Worm (Caenorhabditis elegans) whole organism, L3 larva: ENCODE measurements around the gene H14N18.2.

Source experiments
- R02D3.7 ChIP-seq: fragments of 150-350 bp; optimal IDR thresholded peaks from 2 replicates; lab custom pipeline; 2014; ENCODE audit warnings: missing biosample characterization, missing genetic modification characterization
- ZK546.5 ChIP-seq: sonication (generic microtip); optimal IDR thresholded peaks from 2 replicates; lab custom pipeline; 2017; ENCODE audit warnings: missing biosample characterization, missing genetic modification characterization
- aly-2 ChIP-seq: fragments of 150-350 bp; optimal IDR thresholded peaks from 2 replicates; lab custom pipeline; 2014; ENCODE audit warnings: missing biosample characterization, missing genetic modification characterization
- ceh-16 ChIP-seq: sonication (generic microtip); optimal IDR thresholded peaks from 2 replicates; lab custom pipeline; 2017; ENCODE audit warnings: missing biosample characterization, missing genetic modification characterization
- ceh-28 ChIP-seq: fragments of 150-350 bp; optimal IDR thresholded peaks from 2 replicates; lab custom pipeline; 2014; ENCODE audit warnings: missing biosample characterization, missing genetic modification reagents, missing genetic modification characterization
- ceh-82 ChIP-seq: fragments of 150-350 bp; optimal IDR thresholded peaks from 2 replicates; lab custom pipeline; 2014; ENCODE audit warnings: missing biosample characterization, missing genetic modification characterization
- ceh-9 ChIP-seq: sonication (generic microtip); optimal IDR thresholded peaks from 2 replicates; lab custom pipeline; 2018; ENCODE audit warnings: missing biosample characterization, missing genetic modification characterization
- daf-12 ChIP-seq: fragments of 150-350 bp; optimal IDR thresholded peaks from 2 replicates; lab custom pipeline; 2014; ENCODE audit warnings: missing biosample characterization, missing genetic modification reagents, missing genetic modification characterization
- egl-27 ChIP-seq: sonication (generic microtip); optimal IDR thresholded peaks from 4 replicates; lab custom pipeline; 2017; ENCODE audit warnings: missing biosample characterization, missing genetic modification reagents, missing genetic modification characterization
- egl-5 ChIP-seq: fragments of 150-350 bp; optimal IDR thresholded peaks from 2 replicates; lab custom pipeline; 2017; ENCODE audit warnings: missing biosample characterization, missing genetic modification reagents, missing genetic modification characterization, inconsistent platforms
- elt-1 ChIP-seq: fragments of 150-350 bp; optimal IDR thresholded peaks from 2 replicates; lab custom pipeline; 2014; ENCODE audit warnings: missing biosample characterization, missing genetic modification characterization
- eor-1 ChIP-seq, 2 experiments: fragments of 150-350 bp; optimal IDR thresholded peaks; 2 replicates each; lab custom pipeline; 2014 to 2018; ENCODE audit warnings: missing biosample characterization in 2 of 2, missing genetic modification characterization in 2 of 2
- fkh-10 ChIP-seq: sonication (generic microtip); optimal IDR thresholded peaks from 2 replicates; lab custom pipeline; 2017; ENCODE audit warnings: missing biosample characterization, missing genetic modification reagents, missing genetic modification characterization
- fkh-2 ChIP-seq: fragments of 150-350 bp; optimal IDR thresholded peaks from 2 replicates; lab custom pipeline; 2014; ENCODE audit warnings: missing biosample characterization, missing genetic modification reagents, missing genetic modification characterization
- fos-1 ChIP-seq: fragments of 150-350 bp; optimal IDR thresholded peaks from 2 replicates; lab custom pipeline; 2014; ENCODE audit warnings: missing biosample characterization, missing genetic modification characterization
- hmg-11 ChIP-seq: sonication (generic microtip); optimal IDR thresholded peaks from 2 replicates; lab custom pipeline; 2016; ENCODE audit warnings: missing genetic modification characterization, missing compliant biosample characterization
- jun-1 ChIP-seq: fragments of 150-350 bp; optimal IDR thresholded peaks from 2 replicates; lab custom pipeline; 2014; ENCODE audit warnings: missing biosample characterization, missing genetic modification reagents, missing genetic modification characterization
- lin-15B ChIP-seq: fragments of 150-350 bp; optimal IDR thresholded peaks from 2 replicates; lab custom pipeline; 2014; ENCODE audit warnings: missing biosample characterization, missing genetic modification characterization
- lin-39 ChIP-seq: fragments of 150-350 bp; optimal IDR thresholded peaks from 2 replicates; lab custom pipeline; 2018; ENCODE audit warnings: missing biosample characterization, missing genetic modification reagents, missing genetic modification characterization
- lsy-12 ChIP-seq: sonication (generic microtip); optimal IDR thresholded peaks from 2 replicates; lab custom pipeline; 2016; ENCODE audit warnings: mild to moderate bottlenecking, missing genetic modification characterization, missing compliant biosample characterization
- mdl-1 ChIP-seq: fragments of 150-350 bp; optimal IDR thresholded peaks from 2 replicates; lab custom pipeline; 2014; ENCODE audit warnings: missing biosample characterization, missing genetic modification characterization
- nhr-11 ChIP-seq: fragments of 150-350 bp; optimal IDR thresholded peaks from 2 replicates; lab custom pipeline; 2014; ENCODE audit warnings: missing biosample characterization, missing genetic modification characterization
- nhr-12 ChIP-seq: fragments of 150-350 bp; optimal IDR thresholded peaks from 2 replicates; lab custom pipeline; 2014; ENCODE audit warnings: missing biosample characterization, missing genetic modification characterization
- nhr-23 ChIP-seq: fragments of 150-350 bp; optimal IDR thresholded peaks from 2 replicates; lab custom pipeline; 2014; ENCODE audit warnings: missing biosample characterization, missing genetic modification reagents, missing genetic modification characterization
- nhr-237 ChIP-seq: fragments of 150-350 bp; optimal IDR thresholded peaks from 2 replicates; lab custom pipeline; 2014; ENCODE audit warnings: missing biosample characterization, missing genetic modification characterization
- nhr-25 ChIP-seq: sonication (generic microtip); optimal IDR thresholded peaks from 2 replicates; lab custom pipeline; 2017; ENCODE audit warnings: missing biosample characterization, missing genetic modification characterization
- nhr-28 ChIP-seq: fragments of 150-350 bp; optimal IDR thresholded peaks from 2 replicates; lab custom pipeline; 2014; ENCODE audit warnings: missing biosample characterization, missing genetic modification characterization
- nhr-43 ChIP-seq: sonication (generic microtip); optimal IDR thresholded peaks from 2 replicates; lab custom pipeline; 2016; ENCODE audit warnings: mild to moderate bottlenecking, missing genetic modification characterization, missing compliant biosample characterization; ENCODE audit not compliant: poor library complexity, severe bottlenecking
- nhr-67 ChIP-seq: fragments of 150-350 bp; optimal IDR thresholded peaks from 2 replicates; lab custom pipeline; 2014; ENCODE audit warnings: missing biosample characterization, missing genetic modification characterization
- nhr-76 ChIP-seq: fragments of 150-350 bp; sonication (generic microtip); optimal IDR thresholded peaks from 5 replicates; lab custom pipeline; 2014; ENCODE audit warnings: missing biosample characterization, missing genetic modification characterization
- nhr-77 ChIP-seq: fragments of 150-350 bp; optimal IDR thresholded peaks from 2 replicates; lab custom pipeline; 2014; ENCODE audit warnings: missing biosample characterization, missing genetic modification characterization
- pha-4 ChIP-seq: fragments of 150-350 bp; optimal IDR thresholded peaks from 2 replicates; lab custom pipeline; 2014; ENCODE audit warnings: missing biosample characterization, missing genetic modification reagents, missing genetic modification characterization
- pqm-1 ChIP-seq: fragments of 150-350 bp; optimal IDR thresholded peaks from 2 replicates; lab custom pipeline; 2017; ENCODE audit warnings: missing biosample characterization, missing genetic modification characterization, inconsistent platforms
- sea-2 ChIP-seq: fragments of 150-350 bp; sonication (generic microtip); optimal IDR thresholded peaks from 4 replicates; lab custom pipeline; 2014; ENCODE audit warnings: missing biosample characterization, missing genetic modification reagents, missing genetic modification characterization
- skn-1 ChIP-seq: fragments of 150-350 bp; optimal IDR thresholded peaks from 2 replicates; lab custom pipeline; 2014; ENCODE audit warnings: missing biosample characterization, missing genetic modification characterization
- tbx-2 ChIP-seq: sonication (generic microtip); optimal IDR thresholded peaks from 2 replicates; lab custom pipeline; 2016; ENCODE audit warnings: mild to moderate bottlenecking, missing genetic modification characterization, missing compliant biosample characterization
- unc-39 ChIP-seq: sonication (generic microtip); optimal IDR thresholded peaks from 4 replicates; lab custom pipeline; 2017; ENCODE audit warnings: missing biosample characterization, missing genetic modification characterization
- unc-62 ChIP-seq: fragments of 150-350 bp; sonication (generic microtip); optimal IDR thresholded peaks from 4 replicates; lab custom pipeline; 2014; ENCODE audit warnings: missing biosample characterization, missing genetic modification reagents, missing genetic modification characterization
- zag-1 ChIP-seq: fragments of 150-350 bp; optimal IDR thresholded peaks from 2 replicates; lab custom pipeline; 2014; ENCODE audit warnings: missing biosample characterization, missing genetic modification characterization
- ztf-11 ChIP-seq: fragments of 150-350 bp; optimal IDR thresholded peaks from 2 replicates; lab custom pipeline; 2014; ENCODE audit warnings: missing biosample characterization, missing genetic modification characterization

H14N18.2 gene

DNA sequence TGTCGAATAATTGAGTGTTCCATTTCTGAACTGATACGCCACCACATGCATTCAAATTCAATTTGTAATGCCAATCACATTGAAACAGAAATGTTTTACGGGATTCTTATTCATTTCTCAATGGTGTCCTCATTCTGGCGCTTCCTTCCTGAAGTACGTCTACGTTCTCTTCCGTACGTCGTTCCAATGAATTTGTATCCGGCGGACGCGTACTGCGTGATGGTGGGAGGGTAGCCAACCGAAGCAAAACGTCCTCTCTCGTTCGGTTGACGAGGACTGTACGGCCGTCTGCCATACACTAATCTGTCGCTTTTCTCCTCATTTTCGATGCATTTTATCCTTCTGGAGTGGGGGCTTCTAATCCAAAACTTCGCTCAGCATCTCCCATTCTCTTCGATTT is 17.5 kb downstream of the H14N18.2 start:
- TF ChIP-seq ZK546.5 (tag; lab: Kevin White, UChicago) = no peak
- TF ChIP-seq unc-62 (GFP tag; lab: Kevin White, UChicago) = no peak
- TF ChIP-seq nhr-23 (tag; lab: Kevin White, UChicago) = no peak
- no peak for TF ChIP-seq unc-39 (tag; lab: Kevin White, UChicago)
- TF ChIP-seq nhr-11 = no peak
- no peak for TF ChIP-seq eor-1 (tag; optimal IDR thresholded peaks at IDR 0.05; lab: Kevin White, UChicago)
- no peak for TF ChIP-seq ztf-11 (tag; lab: Kevin White, UChicago)
- TF ChIP-seq aly-2 (tag; lab: Kevin White, UChicago) = no peak
- TF ChIP-seq pqm-1 (tag; lab: Kevin White, UChicago) = no peak

- TF ChIP-seq nhr-25 (peak; percentile 65), ceh-28 (no peak)
These were observed 24.1 kb downstream of the H14N18.2 start, which contains the start of gene ttc-17 for ce11 chrV:8956387-8957095. Gene ttc-17, plus strand, starts transcription at chrV:8957045.

DNA sequence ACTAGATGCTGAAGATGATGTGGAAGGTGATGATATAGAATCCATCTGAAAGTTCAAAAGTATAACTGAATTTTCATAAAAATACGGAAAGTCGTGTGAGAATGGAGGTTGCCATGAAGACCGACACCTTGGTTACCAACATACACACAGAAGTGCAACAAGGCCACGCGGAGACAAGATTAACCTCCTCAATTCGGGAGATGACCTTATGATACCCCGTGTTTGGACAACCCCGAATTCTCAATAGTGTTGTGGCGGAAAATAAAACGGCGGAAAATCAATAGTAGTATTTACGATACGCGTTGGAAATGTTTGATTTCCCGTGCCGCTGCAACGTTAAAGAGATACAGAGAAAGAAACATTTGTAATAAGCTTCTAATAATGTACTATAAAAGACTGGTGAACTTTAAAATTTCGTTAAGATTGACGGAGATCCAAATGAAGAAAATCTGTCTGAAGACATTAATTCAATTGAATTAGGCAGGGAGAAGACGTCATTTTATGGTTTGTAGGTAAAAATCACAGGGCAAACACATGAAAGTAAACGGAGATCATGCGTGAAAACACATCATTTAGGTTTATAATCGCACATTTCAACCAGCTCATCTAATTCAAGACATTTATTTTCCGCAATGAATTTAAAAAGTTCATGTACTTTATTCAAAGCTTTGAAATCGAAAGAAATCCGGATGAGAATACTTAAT is 31.8 kb downstream of the H14N18.2 start, which contains the start of gene nhr-44:
nhr-44 (minus strand) TSS at position 51 of the 704 bp plus-strand sequence.
- TF ChIP-seq ceh-28 (no peak), nhr-25 (peak; percentile 78), pha-4 (tag; lab: Kevin White, UChicago) (peak; percentile 46), elt-1 (tag; lab: Kevin White, UChicago) (no peak), nhr-11 (no peak), ceh-82 (tag; lab: Kevin White, UChicago) (no peak), jun-1 (no peak), egl-27 (tag; lab: Kevin White, UChicago) (no peak)
- TF ChIP-seq, all 47 proteins: peak for 2

ce11 chrV:8966086-8966485 is 33.7 kb downstream of the H14N18.2 start, which contains the start of gene nhr-219:
Gene nhr-219, minus strand, starts transcription at chrV:8966186.
- TF ChIP-seq nhr-67 (tag; lab: Kevin White, UChicago) = no peak
- no peak for TF ChIP-seq nhr-237 (tag; lab: Kevin White, UChicago)
- TF ChIP-seq nhr-12 (tag; lab: Kevin White, UChicago) = no peak
- no peak for TF ChIP-seq lin-15B (tag; lab: Kevin White, UChicago)
- no peak for TF ChIP-seq nhr-77 (tag; lab: Kevin White, UChicago)
- no peak for TF ChIP-seq nhr-43
- no peak for TF ChIP-seq tbx-2
- TF ChIP-seq nhr-23 (tag; lab: Kevin White, UChicago) = no peak
- TF ChIP-seq, all 47 proteins: peak for 0

DNA sequence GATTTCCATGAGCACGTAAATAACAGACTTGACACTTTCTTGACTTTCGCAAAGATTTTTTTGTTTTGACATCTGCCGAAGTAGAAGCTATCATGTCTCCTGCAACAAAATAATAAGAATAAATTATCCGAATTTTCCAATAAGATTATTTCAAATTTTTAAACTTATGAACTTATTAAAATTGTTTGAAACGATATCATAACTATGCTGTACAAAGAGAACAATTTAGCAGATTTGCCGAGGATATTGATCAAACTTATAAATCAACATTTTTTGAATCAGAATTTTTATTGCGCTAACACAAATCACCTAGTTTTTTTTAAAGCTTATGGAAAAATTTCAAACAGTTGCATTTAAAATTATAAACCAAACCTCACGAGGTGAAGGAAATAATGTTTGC is 39.9 kb downstream of the H14N18.2 start, which contains the start of gene nhr-195:
nhr-195 (minus strand) TSS at position 101 of the 400 bp plus-strand sequence.
- TF ChIP-seq daf-12 = no peak
- no peak for TF ChIP-seq fkh-2
- TF ChIP-seq ztf-11 (tag; lab: Kevin White, UChicago) = no peak
- no peak for TF ChIP-seq ceh-16
- TF ChIP-seq zag-1 = no peak

- TF ChIP-seq hmg-11 (tag; lab: Kevin White, UChicago) (no peak), R02D3.7 (tag; lab: Kevin White, UChicago) (no peak), nhr-43 (no peak), nhr-237 (tag; lab: Kevin White, UChicago) (no peak), lin-39 (tag; lab: Kevin White, UChicago) (no peak), nhr-67 (tag; lab: Kevin White, UChicago) (no peak), tbx-2 (no peak), ceh-28 (peak; percentile 11), fos-1 (tag; lab: Kevin White, UChicago) (no peak), nhr-28 (tag; lab: Kevin White, UChicago) (no peak), skn-1 (tag; lab: Kevin White, UChicago) (no peak), pha-4 (tag; lab: Kevin White, UChicago) (peak; percentile 20), egl-5 (tag; lab: Kevin White, UChicago) (no peak), lin-15B (tag; lab: Kevin White, UChicago) (no peak), ceh-82 (tag; lab: Kevin White, UChicago) (no peak), ceh-9 (no peak), nhr-76 (tag; lab: Kevin White, UChicago) (no peak), fkh-10 (GFP tag; lab: Kevin White, UChicago) (no peak), pqm-1 (tag; lab: Kevin White, UChicago) (peak; percentile 56), nhr-23 (tag; lab: Kevin White, UChicago) (no peak), nhr-11 (no peak), mdl-1 (tag; lab: Kevin White, UChicago) (no peak), lsy-12 (tag; lab: Kevin White, UChicago) (no peak), nhr-77 (tag; lab: Kevin White, UChicago) (no peak), jun-1 (no peak), zag-1 (no peak), sea-2 (GFP tag; lab: Kevin White, UChicago) (no peak)
These were observed 42.5 kb downstream of the H14N18.2 start, which contains the start of gene nhr-143 for ce11 chrV:8974889-8975422. Gene nhr-143, minus strand, starts transcription at chrV:8974939.
